Worm (Caenorhabditis elegans) whole organism, late embryonic: ENCODE measurements around the gene srx-22.

Experiments used
- F13H6.1 ChIP-seq: sonication (generic microtip); optimal IDR thresholded peaks from 2 replicates; lab custom pipeline; 2016; ENCODE audit warnings: missing genetic modification characterization, missing compliant biosample characterization
- dve-1 ChIP-seq: sonication (generic microtip); optimal IDR thresholded peaks from 2 replicates; lab custom pipeline; 2017; ENCODE audit warnings: antibody characterized with exemption, mild to moderate bottlenecking, missing genetic modification characterization, missing compliant biosample characterization
- unc-86 ChIP-seq: sonication (generic microtip); optimal IDR thresholded peaks from 2 replicates; lab custom pipeline; 2016; ENCODE audit warnings: missing genetic modification characterization, missing compliant biosample characterization

DNA sequence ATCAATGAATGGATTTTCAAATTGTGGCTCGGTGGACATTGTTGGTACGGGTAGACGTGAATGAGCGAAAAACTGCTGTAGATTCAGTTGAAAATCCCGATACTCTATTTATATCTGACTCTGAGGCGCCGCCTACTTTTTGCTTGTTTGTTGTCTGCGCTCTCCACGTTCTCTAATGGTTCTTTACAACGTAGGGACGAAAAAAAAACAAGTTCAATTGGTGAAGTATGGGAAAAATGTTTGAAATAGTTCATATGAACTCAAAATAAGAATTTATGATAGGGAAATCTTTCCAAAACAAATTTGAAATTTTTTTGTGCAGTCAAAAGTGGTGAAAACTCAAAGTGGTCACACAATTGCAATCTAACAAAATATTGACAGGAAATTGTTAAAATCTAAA lies 44.9 kb upstream of the srx-22 start, which contains the start of gene F48G7.10:
- no peak for TF ChIP-seq unc-86
- no peak for TF ChIP-seq F13H6.1
- TF ChIP-seq dve-1 (tag; lab: Kevin White, UChicago) = no peak
